Worm (Caenorhabditis elegans) whole organism, mixed stage, embryonic: ENCODE measurements around the gene T16G12.7.

Experiments
- M03D4.4 ChIP-seq: sonication (generic microtip); optimal IDR thresholded peaks from 2 replicates; lab custom pipeline; 2017; ENCODE audit warnings: mild to moderate bottlenecking, missing genetic modification characterization, missing compliant biosample characterization
- blmp-1 ChIP-seq: fragments of 150-350 bp; optimal IDR thresholded peaks from 2 replicates; lab custom pipeline; 2014; ENCODE audit warnings: missing biosample characterization, missing genetic modification characterization
- ceh-39 ChIP-seq: fragments of 150-350 bp; optimal IDR thresholded peaks from 2 replicates; lab custom pipeline; 2014; ENCODE audit warnings: missing biosample characterization, missing genetic modification characterization
- ceh-83 ChIP-seq: fragments of 200-800 bp; sonication (Bioruptor generic); optimal IDR thresholded peaks from 2 replicates; lab custom pipeline; 2018; ENCODE audit warnings: mild to moderate bottlenecking, missing genetic modification characterization, missing compliant biosample characterization
- elt-1 ChIP-seq: sonication (generic microtip); optimal IDR thresholded peaks from 2 replicates; lab custom pipeline; 2017; ENCODE audit warnings: missing genetic modification characterization, mild to moderate bottlenecking, missing compliant biosample characterization, antibody characterized with exemption, moderate library complexity, borderline replicate concordance; ENCODE audit not compliant: insufficient read depth
- elt-3 ChIP-seq: fragments of 150-350 bp; optimal IDR thresholded peaks from 2 replicates; lab custom pipeline; 2014; ENCODE audit warnings: missing biosample characterization, missing genetic modification characterization
- nhr-237 ChIP-seq: fragments of 150-350 bp; optimal IDR thresholded peaks from 2 replicates; lab custom pipeline; 2014; ENCODE audit warnings: missing biosample characterization, missing genetic modification characterization
- nhr-28 ChIP-seq: fragments of 150-350 bp; optimal IDR thresholded peaks from 2 replicates; lab custom pipeline; 2014; ENCODE audit warnings: missing biosample characterization, missing genetic modification characterization
- nhr-76 ChIP-seq: sonication (generic microtip); optimal IDR thresholded peaks from 2 replicates; lab custom pipeline; 2017; ENCODE audit warnings: missing biosample characterization, missing genetic modification characterization
- sem-2 ChIP-seq: fragments of 200-800 bp; sonication (Bioruptor generic); optimal IDR thresholded peaks from 2 replicates; lab custom pipeline; 2018; ENCODE audit warnings: mild to moderate bottlenecking, missing genetic modification characterization, missing compliant biosample characterization
- snpc-4 ChIP-seq: fragments of 150-350 bp; optimal IDR thresholded peaks from 2 replicates; lab custom pipeline; 2014; ENCODE audit warnings: missing biosample characterization, missing genetic modification characterization
- ztf-11 ChIP-seq: fragments of 150-350 bp; optimal IDR thresholded peaks from 2 replicates; lab custom pipeline; 2014; ENCODE audit warnings: missing biosample characterization, missing genetic modification characterization

DNA sequence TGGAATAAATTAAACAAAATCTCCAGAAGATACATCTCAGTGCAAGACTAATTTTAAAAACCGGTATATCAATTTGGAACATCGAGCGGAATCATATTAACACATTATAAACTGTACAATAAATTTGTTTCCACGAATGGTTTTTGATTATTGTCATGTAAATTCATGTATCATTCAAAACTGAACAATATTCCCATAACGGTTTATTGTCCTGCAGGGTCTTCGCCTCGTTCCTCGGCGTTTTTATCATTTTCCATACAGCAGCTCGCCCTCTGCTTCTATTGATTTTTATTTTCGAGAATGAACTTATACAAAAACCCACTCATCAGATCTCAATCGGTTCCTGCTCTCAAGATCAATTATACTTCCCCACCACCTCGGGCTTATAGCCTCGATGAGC lies 19.1 kb upstream of the T16G12.7 start, which contains the start of gene T16G12.8:
- TF ChIP-seq snpc-4 (tag; lab: Kevin White, UChicago) = no peak
- TF ChIP-seq nhr-76 (tag; lab: Kevin White, UChicago) = no peak
- no peak for TF ChIP-seq ztf-11
- TF ChIP-seq ceh-39 (tag; lab: Kevin White, UChicago) = no peak
- TF ChIP-seq sem-2 = no peak
- no peak for TF ChIP-seq M03D4.4 (tag; lab: Kevin White, UChicago)
- TF ChIP-seq elt-3 (tag; lab: Kevin White, UChicago) = no peak
- TF ChIP-seq nhr-28 (tag; lab: Kevin White, UChicago) = no peak
- no peak for TF ChIP-seq elt-1 (tag; lab: Kevin White, UChicago)
- no peak for TF ChIP-seq nhr-237
- no peak for TF ChIP-seq ceh-83 (GFP tag; lab: Kevin White, UChicago)
- TF ChIP-seq blmp-1 = no peak
